Fruit fly (Drosophila melanogaster): ENCODE data around the gene Octbeta1R.

Gene Octbeta1R

DNA sequence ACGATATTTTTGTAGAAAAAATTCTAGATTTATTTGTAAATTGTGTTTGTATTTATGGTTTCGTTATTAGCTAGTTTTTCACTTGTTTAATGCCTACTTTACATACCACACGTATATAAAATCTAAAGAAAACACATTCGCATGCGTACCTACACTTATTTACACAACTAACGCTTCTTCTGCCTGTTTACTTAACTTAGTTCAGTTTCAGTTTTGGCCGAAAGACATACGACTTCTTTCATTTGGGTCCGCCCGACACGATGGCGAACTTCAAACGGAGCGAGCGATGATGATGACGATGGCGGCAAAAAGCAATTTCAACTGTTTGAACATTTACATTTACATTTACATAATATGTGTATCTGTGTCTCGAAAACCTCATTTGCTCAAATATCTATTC lies 61.4 kb downstream of the Octbeta1R start:
- no peak for TF ChIP-seq CG32264 (GFP tag; optimal IDR thresholded peaks at IDR 0.05)

DNA sequence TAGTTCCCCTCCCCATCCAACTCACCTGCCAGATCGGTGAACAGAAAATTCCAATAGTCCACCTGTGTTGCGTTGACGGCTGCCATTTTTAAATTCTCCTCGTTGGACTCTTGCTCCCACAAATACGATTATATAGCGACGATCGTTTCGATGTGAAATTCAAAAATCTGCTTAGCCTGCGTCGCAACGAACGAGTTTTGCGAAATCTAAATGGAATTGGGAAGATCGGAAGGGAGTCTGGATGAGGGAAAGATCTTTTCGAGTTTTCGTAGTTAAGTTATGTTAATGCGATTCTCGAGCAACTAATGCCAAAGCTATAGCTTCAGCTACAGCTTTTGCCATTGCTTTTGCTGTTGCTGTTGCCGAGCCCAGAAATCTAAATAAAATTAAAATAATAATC lies 63.2 kb downstream of the Octbeta1R start:
- TF ChIP-seq N (GFP tag; optimal IDR thresholded peaks at IDR 0.05) (no peak), Dif (GFP tag; optimal IDR thresholded peaks at IDR 0.05; ENCODE audit: partially characterized antibody) (no peak), jim (GFP tag; optimal IDR thresholded peaks at IDR 0.05) (no peak), woc (GFP tag; optimal IDR thresholded peaks at IDR 0.05) (no peak), ey (GFP tag; optimal IDR thresholded peaks at IDR 0.05) (no peak), sage (GFP tag; optimal IDR thresholded peaks at IDR 0.05) (no peak), Rel (GFP tag; optimal IDR thresholded peaks at IDR 0.05) (no peak), Rel (tag; optimal IDR thresholded peaks at IDR 0.05) (no peak), tai (GFP tag; optimal IDR thresholded peaks at IDR 0.05) (no peak), CG32264 (GFP tag; optimal IDR thresholded peaks at IDR 0.05) (no peak), Hnf4 (GFP tag; optimal IDR thresholded peaks at IDR 0.05) (no peak), CrebA (GFP tag; optimal IDR thresholded peaks at IDR 0.05; ENCODE audit: borderline replicate concordance) (no peak), CG9705 (GFP tag; optimal IDR thresholded peaks at IDR 0.05) (no peak), Myc (optimal IDR thresholded peaks at IDR 0.05) (no peak), Hr83 (GFP tag; optimal IDR thresholded peaks at IDR 0.05; ENCODE audit: poor library complexity, severe bottlenecking) (no peak), rgr (GFP tag; optimal IDR thresholded peaks at IDR 0.05) (no peak), Dfd (GFP tag; optimal IDR thresholded peaks at IDR 0.05) (no peak), sv (GFP tag; optimal IDR thresholded peaks at IDR 0.05) (no peak)

DNA sequence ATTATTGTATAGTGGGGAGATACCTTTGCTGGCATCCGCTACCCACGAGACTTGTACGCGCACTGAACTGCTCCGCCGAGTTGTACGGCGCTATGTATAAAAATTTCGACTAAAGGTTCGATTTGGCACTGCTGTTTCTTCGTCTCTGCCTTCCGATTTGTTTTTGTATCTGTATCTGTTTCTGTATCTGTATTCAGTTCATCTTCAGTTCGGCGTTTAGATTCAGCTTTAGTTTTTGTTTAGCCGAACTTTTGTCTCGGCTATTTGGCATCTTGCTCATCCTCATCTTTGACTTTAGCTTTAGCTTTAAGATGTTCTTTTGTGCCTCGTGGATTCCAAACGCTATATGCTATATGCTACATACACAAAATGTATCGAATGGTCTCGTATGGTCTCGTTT lies 65.5 kb downstream of the Octbeta1R start, which contains the start of gene sit:
TSS of gene sit (minus strand) at position 71 of the 400 bp plus-strand sequence.
- no peak for TF ChIP-seq ey (GFP tag; optimal IDR thresholded peaks at IDR 0.05)
- TF ChIP-seq Vsx2 (GFP tag; optimal IDR thresholded peaks at IDR 0.05; ENCODE audit: partially characterized antibody): no peak
- TF ChIP-seq Hr78 (GFP tag; optimal IDR thresholded peaks at IDR 0.05): no peak
- no peak for TF ChIP-seq CG9705 (GFP tag; optimal IDR thresholded peaks at IDR 0.05)
- TF ChIP-seq fru (GFP tag; optimal IDR thresholded peaks at IDR 0.05): no peak

DNA sequence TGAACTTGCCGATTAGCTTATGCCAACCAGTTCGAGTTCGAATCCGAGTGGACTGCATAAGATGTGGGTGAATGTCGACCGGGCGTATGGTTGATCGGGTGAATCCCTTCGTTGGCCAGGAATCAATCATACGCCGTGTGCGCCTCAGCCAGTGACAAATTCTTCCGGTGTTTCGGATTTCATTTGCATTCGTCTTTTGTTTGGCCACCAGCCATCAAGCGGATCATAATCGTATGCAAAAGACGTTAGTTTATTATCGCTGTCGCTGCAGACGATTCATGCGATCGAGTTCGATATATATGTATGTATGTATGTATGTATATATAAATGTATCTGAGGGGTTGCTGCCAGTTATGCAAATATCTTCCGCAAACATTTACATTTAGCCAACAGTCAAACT lies 67.1 kb downstream of the Octbeta1R start:
- TF ChIP-seq ey (GFP tag; optimal IDR thresholded peaks at IDR 0.05) (no peak), tai (GFP tag; optimal IDR thresholded peaks at IDR 0.05) (no peak), OdsH (GFP tag; optimal IDR thresholded peaks at IDR 0.05) (no peak)

DNA sequence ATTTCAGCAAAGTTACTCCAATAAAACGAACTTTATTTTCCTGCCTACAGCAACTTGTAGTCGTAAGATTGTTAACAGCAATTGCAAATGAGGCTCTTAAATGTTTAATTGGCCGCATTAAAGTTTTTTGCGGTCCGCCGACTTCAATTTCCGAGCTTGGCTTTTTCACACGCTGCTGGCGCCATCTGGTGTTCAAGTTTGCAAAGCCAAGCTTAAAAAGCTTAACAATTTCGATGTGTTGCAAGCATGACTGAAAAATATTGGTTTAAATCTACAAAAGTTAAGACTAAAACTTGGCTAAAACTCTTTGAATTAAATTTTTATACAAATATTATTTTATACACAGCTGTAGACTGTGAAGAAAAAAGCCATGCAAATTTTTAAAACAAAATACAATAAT lies 67.7 kb downstream of the Octbeta1R start:
- no peak for TF ChIP-seq Abd-B (GFP tag; optimal IDR thresholded peaks at IDR 0.05)
- TF ChIP-seq Hnf4 (GFP tag; optimal IDR thresholded peaks at IDR 0.05): no peak
- no peak for TF ChIP-seq Hr78 (GFP tag; optimal IDR thresholded peaks at IDR 0.05)
- TF ChIP-seq brk (GFP tag; optimal IDR thresholded peaks at IDR 0.05): no peak
- no peak for TF ChIP-seq Hr83 (GFP tag; optimal IDR thresholded peaks at IDR 0.05; ENCODE audit: poor library complexity, severe bottlenecking)

DNA sequence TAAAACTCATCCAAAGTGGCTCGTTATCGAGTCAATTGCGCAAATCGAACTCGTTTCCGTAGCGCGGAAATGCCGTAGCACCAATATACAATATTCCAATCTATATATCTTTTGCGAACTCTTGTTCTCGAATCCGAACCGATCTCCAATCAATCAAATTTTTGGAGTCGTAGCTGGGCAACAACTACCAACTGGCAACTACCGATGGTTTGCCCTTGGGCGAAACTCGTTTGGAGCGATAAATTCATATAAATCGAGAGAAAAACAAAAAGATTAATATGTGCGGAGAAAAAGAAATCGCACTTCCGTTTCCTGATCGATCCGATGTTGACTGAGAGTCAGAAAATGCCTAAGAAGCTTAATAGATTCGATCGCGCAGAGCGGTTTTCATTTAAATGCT lies 68.7 kb downstream of the Octbeta1R start:
- no peak for TF ChIP-seq Myc (optimal IDR thresholded peaks at IDR 0.05)
- no peak for TF ChIP-seq CG9705 (GFP tag; optimal IDR thresholded peaks at IDR 0.05)
- TF ChIP-seq Vsx2 (GFP tag; optimal IDR thresholded peaks at IDR 0.05; ENCODE audit: partially characterized antibody): no peak
- no peak for TF ChIP-seq jim (GFP tag; optimal IDR thresholded peaks at IDR 0.05)
- TF ChIP-seq rgr (GFP tag; optimal IDR thresholded peaks at IDR 0.05): no peak
- TF ChIP-seq lola (GFP tag; optimal IDR thresholded peaks at IDR 0.05): no peak
- no peak for TF ChIP-seq woc (GFP tag; optimal IDR thresholded peaks at IDR 0.05)
- no peak for TF ChIP-seq br (GFP tag; optimal IDR thresholded peaks at IDR 0.05)
- no peak for TF ChIP-seq Dif (GFP tag; optimal IDR thresholded peaks at IDR 0.05; ENCODE audit: partially characterized antibody)
- no peak for TF ChIP-seq Rel (GFP tag; optimal IDR thresholded peaks at IDR 0.05)
- no peak for TF ChIP-seq Rel (tag; optimal IDR thresholded peaks at IDR 0.05)
- no peak for TF ChIP-seq foxo (GFP tag; optimal IDR thresholded peaks at IDR 0.05)
- no peak for TF ChIP-seq Hr78 (GFP tag; optimal IDR thresholded peaks at IDR 0.05)
- no peak for TF ChIP-seq HLH106 (tag; optimal IDR thresholded peaks at IDR 0.05)
- TF ChIP-seq h (GFP tag; optimal IDR thresholded peaks at IDR 0.05): no peak
- no peak for TF ChIP-seq GATAd (GFP tag; optimal IDR thresholded peaks at IDR 0.05)
- TF ChIP-seq CrebA (GFP tag; optimal IDR thresholded peaks at IDR 0.05; ENCODE audit: borderline replicate concordance): no peak
- TF ChIP-seq tai (GFP tag; optimal IDR thresholded peaks at IDR 0.05): no peak
- no peak for TF ChIP-seq usp (GFP tag; optimal IDR thresholded peaks at IDR 0.05)
- TF ChIP-seq dl (GFP tag; optimal IDR thresholded peaks at IDR 0.05; ENCODE audit: insufficient read depth in 1 of 2, partially characterized antibody in 2 of 2): no peak
- TF ChIP-seq Dfd (GFP tag; optimal IDR thresholded peaks at IDR 0.05): no peak

Measured in whole organism, wandering third instar larva.